Worm (Caenorhabditis elegans) whole organism, early embryonic: ENCODE results near the gene Y27F2A.6.

Experiments used
- B0310.2 ChIP-seq: sonication (generic microtip); optimal IDR thresholded peaks from 2 replicates; lab custom pipeline; 2016; ENCODE audit warnings: mild to moderate bottlenecking, missing genetic modification characterization, missing compliant biosample characterization
- ama-1 ChIP-seq: fragments of 150-350 bp; optimal IDR thresholded peaks from 2 replicates; lab custom pipeline; 2014
- ceh-36 ChIP-seq: sonication (generic microtip); optimal IDR thresholded peaks from 2 replicates; lab custom pipeline; 2016; ENCODE audit warnings: missing genetic modification characterization, inconsistent platforms, missing compliant biosample characterization
- hnd-1 ChIP-seq: sonication (generic microtip); optimal IDR thresholded peaks from 2 replicates; lab custom pipeline; 2016; ENCODE audit warnings: missing genetic modification characterization, missing compliant biosample characterization
- scrt-1 ChIP-seq: fragments of 200-800 bp; sonication (Bioruptor generic); IDR thresholded peaks from 2 replicates; pipeline ENCODE4 v1.3.6; 2022; ENCODE audit warnings: missing genetic modification characterization, missing compliant biosample characterization
- tbx-37 ChIP-seq: fragments of 200-800 bp; sonication (Bioruptor generic); conservative IDR thresholded peaks from 2 replicates; pipeline ENCODE4 v1.3.6; 2022; ENCODE audit warnings: missing genetic modification reagents, missing genetic modification characterization, missing compliant biosample characterization
- tra-4 ChIP-seq: sonication (generic microtip); optimal IDR thresholded peaks from 2 replicates; lab custom pipeline; 2017; ENCODE audit warnings: missing genetic modification characterization, missing compliant biosample characterization

- TF ChIP-seq scrt-1 (GFP tag; lab: Robert Waterston, UW), result no peak
- TF ChIP-seq B0310.2 (tag; lab: Kevin White, UChicago), result no peak
- no peak for TF ChIP-seq ama-1 (lab: Kevin White, UChicago)
- TF ChIP-seq hnd-1 (tag; lab: Kevin White, UChicago), result no peak
- no peak for TF ChIP-seq tbx-37 (GFP tag; lab: Robert Waterston, UW)
- no peak for TF ChIP-seq tra-4 (tag; lab: Kevin White, UChicago)
- TF ChIP-seq ceh-36, result no peak
Observed at ce11 chrII:3203415-3203814, 20.2 kb upstream of the Y27F2A.6 start, which contains the start of gene sri-50.
